Fruit fly (Drosophila melanogaster) whole organism, embryonic: ENCODE measurements around the gene clumsy.

Experiments used
- Asciz ChIP-seq: fragments of 200-800 bp; sonication (Bioruptor generic); optimal IDR thresholded peaks from 2 replicates; lab custom pipeline; 2017; ENCODE audit warnings: missing biosample characterization, mild to moderate bottlenecking, missing genetic modification characterization, missing genetic modification reagents
- BEAF-32 ChIP-seq: fragments of 200-800 bp; sonication (Bioruptor generic); optimal IDR thresholded peaks from 3 replicates; lab custom pipeline; 2017; ENCODE audit warnings: missing biosample characterization, missing genetic modification characterization, mild to moderate bottlenecking, moderate library complexity, missing genetic modification reagents
- CG10209 ChIP-seq: fragments of 200-800 bp; sonication (Bioruptor generic); optimal IDR thresholded peaks from 3 replicates; lab custom pipeline; 2017; ENCODE audit warnings: missing biosample characterization, mild to moderate bottlenecking, missing genetic modification characterization, missing genetic modification reagents
- CG10543 ChIP-seq: fragments of 200-800 bp; sonication (Bioruptor generic); optimal IDR thresholded peaks from 3 replicates; lab custom pipeline; 2017; ENCODE audit warnings: missing biosample characterization, mild to moderate bottlenecking, missing genetic modification characterization, moderate library complexity
- CG11695 ChIP-seq: fragments of 200-800 bp; sonication (Bioruptor generic); IDR thresholded peaks from 3 replicates; pipeline ENCODE4 v1.3.6; 2022; ENCODE audit warnings: missing biosample characterization, missing genetic modification characterization
- CG12104 ChIP-seq: fragments of 200-800 bp; sonication (Bioruptor generic); optimal IDR thresholded peaks from 3 replicates; lab custom pipeline; 2016; ENCODE audit warnings: missing biosample characterization, missing genetic modification characterization
- CG15479 ChIP-seq: fragments of 200-800 bp; sonication (Bioruptor generic); optimal IDR thresholded peaks from 3 replicates; lab custom pipeline; 2019; ENCODE audit warnings: missing biosample characterization, mild to moderate bottlenecking, missing genetic modification characterization, moderate library complexity
- CG17568 ChIP-seq: fragments of 200-800 bp; sonication (Bioruptor generic); optimal IDR thresholded peaks from 2 replicates; lab custom pipeline; 2018; ENCODE audit warnings: missing biosample characterization, mild to moderate bottlenecking, missing genetic modification characterization, moderate library complexity
- CG17802 ChIP-seq: fragments of 200-800 bp; sonication (Bioruptor generic); optimal IDR thresholded peaks from 2 replicates; lab custom pipeline; 2018; ENCODE audit warnings: missing biosample characterization, mild to moderate bottlenecking, missing genetic modification characterization, moderate library complexity
- CG17912 ChIP-seq: fragments of 200-800 bp; sonication (Bioruptor generic); optimal IDR thresholded peaks from 2 replicates; lab custom pipeline; 2018; ENCODE audit warnings: missing biosample characterization, mild to moderate bottlenecking, missing genetic modification characterization
- CG30020 ChIP-seq: fragments of 200-800 bp; optimal IDR thresholded peaks from 2 replicates; lab custom pipeline; 2019; ENCODE audit warnings: missing biosample characterization, mild to moderate bottlenecking, missing genetic modification characterization, moderate library complexity
- CG33213 ChIP-seq: fragments of 200-800 bp; sonication (Bioruptor generic); optimal IDR thresholded peaks from 3 replicates; lab custom pipeline; 2016; ENCODE audit warnings: missing biosample characterization, missing genetic modification characterization
- CG34376 ChIP-seq: fragments of 200-800 bp; sonication (Bioruptor generic); optimal IDR thresholded peaks from 2 replicates; lab custom pipeline; 2018; ENCODE audit warnings: missing biosample characterization, mild to moderate bottlenecking, missing genetic modification characterization
- CG34422 ChIP-seq: fragments of 200-800 bp; sonication (Bioruptor generic); IDR thresholded peaks from 3 replicates; pipeline ENCODE4 v1.3.6; 2022; ENCODE audit warnings: missing biosample characterization, missing genetic modification characterization
- CG6654 ChIP-seq: fragments of 200-800 bp; sonication (Bioruptor generic); optimal IDR thresholded peaks from 2 replicates; lab custom pipeline; 2017; ENCODE audit warnings: missing biosample characterization, mild to moderate bottlenecking, missing genetic modification characterization
- CG6791 ChIP-seq: fragments of 200-800 bp; sonication (Bioruptor generic); IDR thresholded peaks from 3 replicates; pipeline ENCODE4 v1.3.6; 2022; ENCODE audit warnings: missing biosample characterization, missing genetic modification characterization; ENCODE audit not compliant: partially characterized antibody
- CG7987 ChIP-seq: fragments of 200-800 bp; sonication (Bioruptor generic); optimal IDR thresholded peaks from 2 replicates; lab custom pipeline; 2018; ENCODE audit warnings: missing biosample characterization, mild to moderate bottlenecking, missing genetic modification characterization, moderate library complexity
- CG8089 ChIP-seq: fragments of 200-800 bp; sonication (Bioruptor generic); optimal IDR thresholded peaks from 3 replicates; lab custom pipeline; 2016; ENCODE audit warnings: missing biosample characterization, missing genetic modification characterization
- CG9437 ChIP-seq: fragments of 200-800 bp; sonication (Bioruptor generic); optimal IDR thresholded peaks from 2 replicates; lab custom pipeline; 2018; ENCODE audit warnings: missing biosample characterization, mild to moderate bottlenecking, missing genetic modification characterization
- HLH54F ChIP-seq: fragments of 200-800 bp; sonication (Bioruptor generic); optimal IDR thresholded peaks from 3 replicates; lab custom pipeline; 2016; ENCODE audit warnings: missing biosample characterization, missing genetic modification characterization
- Hmx ChIP-seq: fragments of 200-800 bp; sonication (Bioruptor generic); optimal IDR thresholded peaks from 2 replicates; lab custom pipeline; 2016; ENCODE audit warnings: missing biosample characterization, missing genetic modification characterization
- Hr51 ChIP-seq, 2 experiments: fragments of 200-800 bp; sonication (Bioruptor generic); optimal IDR thresholded peaks; 2 replicates in 1 of 2; 3 replicates in 1 of 2; lab custom pipeline; 2016 to 2018; ENCODE audit warnings: missing biosample characterization in 2 of 2, missing genetic modification characterization in 2 of 2, mild to moderate bottlenecking in 1 of 2, moderate library complexity in 1 of 2
- Hr78 ChIP-seq, 2 experiments: fragments of 200-800 bp in 1 of 2; fragments of >200 bp in 1 of 2; sonication (Bioruptor generic) in 1 of 2; optimal IDR thresholded peaks; 2 replicates each; lab custom pipeline; 2017 to 2019; ENCODE audit warnings: missing biosample characterization in 2 of 2, missing genetic modification characterization in 2 of 2, mild to moderate bottlenecking in 1 of 2, moderate library complexity in 1 of 2
- Kr ChIP-seq: fragments of 200-800 bp; sonication (Bioruptor generic); optimal IDR thresholded peaks from 2 replicates; lab custom pipeline; 2017; ENCODE audit warnings: missing biosample characterization, mild to moderate bottlenecking, missing genetic modification characterization
- MBD-R2 ChIP-seq: fragments of 200-800 bp; sonication (Bioruptor generic); IDR thresholded peaks from 2 replicates; pipeline ENCODE4 v1.3.6; 2022; ENCODE audit warnings: missing biosample characterization, missing genetic modification characterization
- Rx ChIP-seq: fragments of 200-800 bp; sonication (Bioruptor generic); IDR thresholded peaks from 2 replicates; pipeline ENCODE4 v1.3.6; 2022; ENCODE audit warnings: missing biosample characterization, missing genetic modification characterization
- Sin3A ChIP-seq: fragments of >200 bp; optimal IDR thresholded peaks from 2 replicates; lab custom pipeline; 2018
- Trl ChIP-seq, 3 experiments: fragments of >200 bp in 2 of 3; fragments of 200-800 bp in 1 of 3; sonication (Bioruptor generic) in 1 of 3; optimal IDR thresholded peaks; 2 replicates in 1 of 3; 3 replicates in 2 of 3; lab custom pipeline; 2016 to 2017; ENCODE audit warnings: missing biosample characterization in 1 of 3, missing genetic modification characterization in 1 of 3
- ap ChIP-seq: fragments of 200-800 bp; sonication (Bioruptor generic); IDR thresholded peaks from 2 replicates; pipeline ENCODE4 v1.3.6; 2022; ENCODE audit warnings: missing biosample characterization, missing genetic modification characterization
- bigmax ChIP-seq: fragments of 200-800 bp; sonication (Bioruptor generic); optimal IDR thresholded peaks from 2 replicates; lab custom pipeline; 2018; ENCODE audit warnings: missing biosample characterization, mild to moderate bottlenecking, missing genetic modification characterization
- cg ChIP-seq: fragments of 200-800 bp; sonication (Bioruptor generic); optimal IDR thresholded peaks from 3 replicates; lab custom pipeline; 2019; ENCODE audit warnings: missing biosample characterization, mild to moderate bottlenecking, missing genetic modification characterization, moderate library complexity
- crol ChIP-seq: fragments of 200-800 bp; sonication (Bioruptor generic); IDR thresholded peaks from 2 replicates; pipeline ENCODE4 v1.3.6; 2022; ENCODE audit warnings: missing biosample characterization, missing genetic modification characterization
- eve ChIP-seq, 2 experiments: fragments of >200 bp; optimal IDR thresholded peaks; 2 replicates each; lab custom pipeline; 2017; ENCODE audit warnings: missing biosample characterization in 2 of 2, missing genetic modification characterization in 2 of 2
- exex ChIP-seq: fragments of 200-800 bp; sonication (Bioruptor generic); optimal IDR thresholded peaks from 4 replicates; lab custom pipeline; 2018; ENCODE audit warnings: missing biosample characterization, mild to moderate bottlenecking, missing genetic modification characterization, moderate library complexity
- fd96Cb ChIP-seq: fragments of 200-800 bp; sonication (Bioruptor generic); optimal IDR thresholded peaks from 2 replicates; lab custom pipeline; 2018; ENCODE audit warnings: missing biosample characterization, mild to moderate bottlenecking, missing genetic modification characterization, moderate library complexity
- fru ChIP-seq: fragments of >200 bp; optimal IDR thresholded peaks from 2 replicates; lab custom pipeline; 2017
- grn ChIP-seq: fragments of 200-800 bp; sonication (Bioruptor generic); optimal IDR thresholded peaks from 3 replicates; lab custom pipeline; 2017; ENCODE audit warnings: missing biosample characterization, missing genetic modification characterization
- gsb ChIP-seq: fragments of 200-800 bp; sonication (Bioruptor generic); IDR thresholded peaks from 2 replicates; pipeline ENCODE4 v1.3.6; 2022; ENCODE audit warnings: missing biosample characterization, missing genetic modification characterization
- hb ChIP-seq: fragments of 200-800 bp; sonication (Bioruptor generic); IDR thresholded peaks from 3 replicates; pipeline ENCODE4 v1.3.6; 2022; ENCODE audit warnings: missing biosample characterization, missing genetic modification characterization; ENCODE audit not compliant: partially characterized antibody
- knrl ChIP-seq: fragments of 200-800 bp; sonication (Bioruptor generic); IDR thresholded peaks from 3 replicates; pipeline ENCODE4 v1.3.6; 2022; ENCODE audit warnings: missing biosample characterization, missing genetic modification characterization; ENCODE audit not compliant: partially characterized antibody
- oc ChIP-seq: fragments of 200-800 bp; sonication (Bioruptor generic); optimal IDR thresholded peaks from 2 replicates; lab custom pipeline; 2018; ENCODE audit warnings: missing biosample characterization, mild to moderate bottlenecking, missing genetic modification characterization, moderate library complexity
- tio ChIP-seq: fragments of 200-800 bp; sonication (Bioruptor generic); optimal IDR thresholded peaks from 2 replicates; lab custom pipeline; 2017; ENCODE audit warnings: missing biosample characterization, missing genetic modification characterization, inconsistent platforms
- tll ChIP-seq, 2 experiments: fragments of 200-800 bp in 1 of 2; fragments of >200 bp in 1 of 2; sonication (Bioruptor generic) in 1 of 2; optimal IDR thresholded peaks; 2 replicates each; lab custom pipeline; 2017 to 2019; ENCODE audit warnings: missing biosample characterization in 2 of 2, missing genetic modification characterization in 2 of 2, mild to moderate bottlenecking in 1 of 2, moderate library complexity in 1 of 2
- ttk ChIP-seq: fragments of 200-800 bp; sonication (Bioruptor generic); IDR thresholded peaks from 2 replicates; pipeline ENCODE4 v2.1.2; 2022; ENCODE audit warnings: missing biosample characterization, missing genetic modification characterization

Gene clumsy

DNA sequence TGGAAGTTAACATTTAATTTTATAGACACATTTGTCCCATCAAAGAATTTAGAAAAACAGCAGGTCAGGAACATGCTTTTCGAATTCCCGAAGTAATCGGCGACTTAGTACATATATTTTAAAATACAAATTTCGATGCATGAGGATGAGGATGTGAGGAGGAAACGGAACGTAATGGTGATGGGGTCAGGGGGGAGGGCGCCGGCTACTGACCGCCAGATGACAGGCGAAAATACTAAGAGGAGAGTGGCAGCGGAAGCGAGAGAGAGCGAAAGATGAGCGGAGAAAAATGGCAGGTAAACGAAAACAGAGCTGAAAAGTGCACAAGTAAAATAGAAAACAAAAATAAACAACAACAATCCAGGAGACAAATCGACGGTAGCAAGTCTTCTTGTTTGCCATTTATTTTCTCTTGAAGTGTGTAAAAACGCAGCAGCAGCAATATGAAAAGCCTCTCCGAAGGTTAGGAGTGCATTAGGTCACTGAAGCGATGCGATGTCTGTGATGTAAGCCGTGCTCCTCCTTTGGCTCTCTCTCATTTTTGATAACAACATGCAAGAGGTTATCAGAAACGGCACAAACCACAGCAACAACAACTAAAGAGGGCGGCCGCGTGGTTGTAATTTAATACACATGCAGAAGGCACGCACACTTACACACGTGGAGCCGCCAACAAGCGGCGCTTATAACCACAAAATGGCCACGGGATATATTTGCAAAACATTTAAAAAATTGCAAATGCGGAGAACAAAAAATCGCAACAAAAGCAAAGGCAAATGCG, 27.7 kb upstream of the clumsy start (continued):
- TF ChIP-seq ttk (no peak), Hr51 (GFP tag; optimal IDR thresholded peaks at IDR 0.05; lab: Kevin White, UChicago) (no peak), oc (tag; lab: Kevin White, UChicago) (no peak), CG10543 (GFP tag; lab: Kevin White, UChicago) (no peak), Kr (GFP tag; lab: Kevin White, UChicago) (no peak), Hr78 (GFP tag; optimal IDR thresholded peaks at IDR 0.05; lab: Kevin White, UChicago) (peak in 1 of 2 experiments; percentile 86), CG8089 (no peak), crol (GFP tag; lab: Robert Waterston, UW) (peak; percentile 82), CG7987 (GFP tag; lab: Kevin White, UChicago) (no peak), eve (GFP tag; optimal IDR thresholded peaks at IDR 0.05; lab: Kevin White, UChicago) (no peak), CG9437 (GFP tag; lab: Kevin White, UChicago) (no peak), CG17912 (GFP tag; lab: Kevin White, UChicago) (no peak), CG6654 (no peak), CG15479 (GFP tag; lab: Kevin White, UChicago) (peak; percentile 49), ap (GFP tag; lab: Robert Waterston, UW) (no peak), CG10209 (GFP tag; lab: Kevin White, UChicago) (no peak), grn (GFP tag; lab: Kevin White, UChicago) (no peak), CG30020 (tag; lab: Kevin White, UChicago) (no peak), CG17802 (tag; lab: Kevin White, UChicago) (no peak), tio (GFP tag; lab: Kevin White, UChicago) (no peak), bigmax (GFP tag; lab: Kevin White, UChicago) (peak; percentile 58), Trl (optimal IDR thresholded peaks at IDR 0.05; lab: Kevin White, UChicago) (peak in 1 of 2 experiments; percentile 52), Trl (GFP tag; optimal IDR thresholded peaks at IDR 0.05; lab: Kevin White, UChicago) (no peak), fru (lab: Kevin White, UChicago) (no peak), CG17568 (GFP tag; lab: Kevin White, UChicago) (no peak), BEAF-32 (GFP tag; lab: Kevin White, UChicago) (no peak), CG34376 (no peak), Sin3A (lab: Kevin White, UChicago) (no peak), CG12104 (GFP tag; lab: Kevin White, UChicago) (no peak), fd96Cb (tag; lab: Kevin White, UChicago) (no peak), CG6791 (no peak)

DNA sequence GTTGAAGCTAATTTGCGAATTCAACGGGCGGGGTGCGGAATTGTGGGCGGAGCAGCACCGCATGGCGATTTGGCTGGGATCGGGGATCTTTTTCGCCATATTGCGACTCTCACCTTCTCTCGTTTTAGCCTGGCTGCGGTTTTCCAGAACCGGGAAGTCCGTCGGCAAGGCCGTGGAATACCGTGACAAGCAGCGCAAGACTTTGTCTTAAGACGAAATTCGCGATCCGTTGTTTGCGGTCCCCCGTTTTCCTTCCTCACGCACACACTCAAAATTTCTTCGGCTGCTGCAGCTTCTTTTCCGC, 27.1 kb upstream of the clumsy start:
- no peak for TF ChIP-seq Rx (GFP tag; lab: Robert Waterston, UW)
- no peak for TF ChIP-seq tll (GFP tag; optimal IDR thresholded peaks at IDR 0.05; lab: Kevin White, UChicago)
- no peak for TF ChIP-seq CG34376
- TF ChIP-seq HLH54F (GFP tag; lab: Kevin White, UChicago): no peak
- TF ChIP-seq cg (GFP tag; lab: Kevin White, UChicago): peak; percentile 56
- TF ChIP-seq CG34422 (GFP tag; lab: Robert Waterston, UW): 0 out of 3 replicates have a peak, but pooled peaks have one; percentile 33
- no peak for TF ChIP-seq exex (tag; lab: Kevin White, UChicago)
- TF ChIP-seq Asciz (GFP tag; lab: Kevin White, UChicago): no peak
- no peak for TF ChIP-seq CG11695 (GFP tag; lab: Robert Waterston, UW)
- no peak for TF ChIP-seq Hmx
- 0 out of 2 replicates have a peak, but pooled peaks have one; percentile 6 for TF ChIP-seq MBD-R2 (GFP tag; lab: Robert Waterston, UW)
- no peak for TF ChIP-seq CG33213 (GFP tag; lab: Kevin White, UChicago)
- no peak for TF ChIP-seq gsb (GFP tag; lab: Robert Waterston, UW)
- TF ChIP-seq hb: 0 out of 3 replicates have a peak, but pooled peaks have one; percentile 19
- TF ChIP-seq knrl (GFP tag; lab: Robert Waterston, UW): no peak
